Fruit fly (Drosophila melanogaster): ENCODE data around the gene crp.

The crp gene

DNA sequence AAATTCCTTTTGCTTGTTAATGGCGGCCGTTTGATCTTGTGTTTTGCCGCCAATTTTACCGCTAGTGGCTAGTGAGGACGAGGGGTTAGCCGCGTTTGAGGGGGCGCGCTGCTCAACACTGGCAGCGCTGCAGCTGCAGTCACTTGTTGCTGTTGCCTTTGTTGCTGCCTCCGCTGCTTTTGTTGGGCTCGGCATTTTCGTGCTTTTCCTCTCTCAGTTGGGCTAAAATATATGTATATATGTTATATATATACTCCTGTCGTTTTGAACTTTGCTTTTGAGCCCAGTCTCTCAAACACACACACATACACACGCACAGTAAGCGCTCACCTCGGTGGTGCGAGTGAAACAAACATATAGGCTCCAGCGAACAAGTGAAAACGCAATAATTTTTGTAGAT is 37.3 kb upstream of the crp start:
- TF ChIP-seq brk (GFP tag; optimal IDR thresholded peaks at IDR 0.05) = peak; percentile 7
- no peak for TF ChIP-seq pan (optimal IDR thresholded peaks at IDR 0.05)
- peak; percentile 74 for TF ChIP-seq sage (GFP tag; optimal IDR thresholded peaks at IDR 0.05)
- no peak for TF ChIP-seq CG9705 (GFP tag; optimal IDR thresholded peaks at IDR 0.05)
- TF ChIP-seq rgr (GFP tag; optimal IDR thresholded peaks at IDR 0.05) = peak; percentile 28
- peak; percentile 20 for TF ChIP-seq Hnf4 (GFP tag; optimal IDR thresholded peaks at IDR 0.05)
- no peak for TF ChIP-seq Rel (GFP tag; optimal IDR thresholded peaks at IDR 0.05)
- TF ChIP-seq Rel (tag; optimal IDR thresholded peaks at IDR 0.05) = peak; percentile 60

DNA sequence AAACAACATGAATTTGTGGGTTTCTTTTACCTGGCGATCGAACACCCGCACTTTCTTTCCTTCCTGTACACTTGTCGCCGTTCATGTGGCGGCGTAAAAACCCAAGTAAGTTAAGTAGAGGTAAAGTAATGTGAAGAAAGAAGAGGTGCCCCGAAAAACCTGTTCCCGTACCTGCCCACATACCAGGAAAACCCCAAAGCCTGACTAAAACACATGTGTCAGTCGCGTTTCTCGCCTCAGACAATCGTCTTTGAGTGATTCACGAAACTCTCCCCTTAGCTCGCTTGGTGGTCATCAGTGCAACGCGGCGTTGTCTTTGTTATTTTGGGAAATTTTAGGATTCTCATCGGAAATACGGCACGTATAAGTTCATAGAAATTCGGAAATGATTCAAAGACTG is 36.0 kb upstream of the crp start:
- TF ChIP-seq pan (optimal IDR thresholded peaks at IDR 0.05) = no peak
- peak; percentile 48 for TF ChIP-seq fru (GFP tag; optimal IDR thresholded peaks at IDR 0.05)

- TF ChIP-seq Abd-B (GFP tag; optimal IDR thresholded peaks at IDR 0.05) (no peak), rgr (GFP tag; optimal IDR thresholded peaks at IDR 0.05) (peak; percentile 36), tai (GFP tag; optimal IDR thresholded peaks at IDR 0.05) (peak; percentile 23), Rel (GFP tag; optimal IDR thresholded peaks at IDR 0.05) (no peak), Rel (tag; optimal IDR thresholded peaks at IDR 0.05) (peak; percentile 10), br (GFP tag; optimal IDR thresholded peaks at IDR 0.05) (peak; percentile 17)
These were observed 34.5 kb upstream of the crp start for dm6 chr2L:16321872-16322631.

- no peak for TF ChIP-seq OdsH (GFP tag; optimal IDR thresholded peaks at IDR 0.05)
- no peak for TF ChIP-seq pan (optimal IDR thresholded peaks at IDR 0.05)
- no peak for TF ChIP-seq sage (GFP tag; optimal IDR thresholded peaks at IDR 0.05)
- TF ChIP-seq CG9705 (GFP tag; optimal IDR thresholded peaks at IDR 0.05) = no peak
- TF ChIP-seq dsf (GFP tag; optimal IDR thresholded peaks at IDR 0.05; ENCODE audit: borderline replicate concordance) = no peak
- TF ChIP-seq CG32264 (GFP tag; optimal IDR thresholded peaks at IDR 0.05) = no peak
- TF ChIP-seq CrebA (GFP tag; optimal IDR thresholded peaks at IDR 0.05; ENCODE audit: borderline replicate concordance) = no peak
- TF ChIP-seq Vsx2 (GFP tag; optimal IDR thresholded peaks at IDR 0.05; ENCODE audit: partially characterized antibody) = no peak
- no peak for TF ChIP-seq GATAd (GFP tag; optimal IDR thresholded peaks at IDR 0.05)
- TF ChIP-seq Jra (GFP tag; optimal IDR thresholded peaks at IDR 0.05) = no peak
- no peak for TF ChIP-seq h (GFP tag; optimal IDR thresholded peaks at IDR 0.05)
- no peak for TF ChIP-seq Dif (GFP tag; optimal IDR thresholded peaks at IDR 0.05; ENCODE audit: partially characterized antibody)
These were observed 33.7 kb upstream of the crp start for dm6 chr2L:16321209-16321608.

- no peak for TF ChIP-seq Mio (GFP tag; optimal IDR thresholded peaks at IDR 0.05)
- TF ChIP-seq sv (GFP tag; optimal IDR thresholded peaks at IDR 0.05) = no peak
- no peak for TF ChIP-seq brk (GFP tag; optimal IDR thresholded peaks at IDR 0.05)
- no peak for TF ChIP-seq sage (GFP tag; optimal IDR thresholded peaks at IDR 0.05)
- no peak for TF ChIP-seq Jra (GFP tag; optimal IDR thresholded peaks at IDR 0.05)
- TF ChIP-seq HLH106 (tag; optimal IDR thresholded peaks at IDR 0.05) = no peak
- TF ChIP-seq usp (GFP tag; optimal IDR thresholded peaks at IDR 0.05) = no peak
- TF ChIP-seq CrebA (GFP tag; optimal IDR thresholded peaks at IDR 0.05; ENCODE audit: borderline replicate concordance) = no peak
- no peak for TF ChIP-seq h (GFP tag; optimal IDR thresholded peaks at IDR 0.05)
- TF ChIP-seq Abd-B (GFP tag; optimal IDR thresholded peaks at IDR 0.05) = no peak
- no peak for TF ChIP-seq rgr (GFP tag; optimal IDR thresholded peaks at IDR 0.05)
- TF ChIP-seq Vsx2 (GFP tag; optimal IDR thresholded peaks at IDR 0.05; ENCODE audit: partially characterized antibody) = no peak
- TF ChIP-seq jim (GFP tag; optimal IDR thresholded peaks at IDR 0.05) = no peak
- TF ChIP-seq ey (GFP tag; optimal IDR thresholded peaks at IDR 0.05) = no peak
- no peak for TF ChIP-seq Dif (GFP tag; optimal IDR thresholded peaks at IDR 0.05; ENCODE audit: partially characterized antibody)
- no peak for TF ChIP-seq CG32264 (GFP tag; optimal IDR thresholded peaks at IDR 0.05)
- TF ChIP-seq CG9705 (GFP tag; optimal IDR thresholded peaks at IDR 0.05) = no peak
- no peak for TF ChIP-seq dl (GFP tag; optimal IDR thresholded peaks at IDR 0.05; ENCODE audit: insufficient read depth in 1 of 2, partially characterized antibody in 2 of 2)
- TF ChIP-seq Dfd (GFP tag; optimal IDR thresholded peaks at IDR 0.05) = no peak
- TF ChIP-seq Rel (GFP tag; optimal IDR thresholded peaks at IDR 0.05) = no peak
- TF ChIP-seq Rel (tag; optimal IDR thresholded peaks at IDR 0.05) = no peak
These were observed 32.9 kb upstream of the crp start for dm6 chr2L:16320428-16320827.

Data from whole organism, wandering third instar larva.